Worm (Caenorhabditis elegans) whole organism, young adult: ENCODE data around the gene tut-2.

ENCODE experiments used
- B0035.1 ChIP-seq: sonication (generic microtip); optimal IDR thresholded peaks from 2 replicates; lab custom pipeline; 2016; ENCODE audit warnings: missing genetic modification characterization, mild to moderate bottlenecking, missing compliant biosample characterization, missing genotype, missing genetic modification reagents
- F39B2.1 ChIP-seq: fragments of 200-800 bp; sonication (Bioruptor generic); IDR thresholded peaks from 2 replicates; pipeline ENCODE4 v1.3.6; 2022; ENCODE audit warnings: missing genetic modification reagents, missing genetic modification characterization, missing compliant biosample characterization
- F49E8.2 ChIP-seq: sonication (generic microtip); optimal IDR thresholded peaks from 3 replicates; lab custom pipeline; 2017; ENCODE audit warnings: missing genetic modification characterization, mild to moderate bottlenecking, missing compliant biosample characterization, antibody characterized with exemption, moderate library complexity; ENCODE audit not compliant: insufficient read depth
- F57A8.1 ChIP-seq: fragments of 200-800 bp; sonication (Bioruptor generic); optimal IDR thresholded peaks from 2 replicates; lab custom pipeline; 2018; ENCODE audit warnings: mild to moderate bottlenecking, missing genetic modification characterization, moderate library complexity, missing compliant biosample characterization
- Y67H2A.10 ChIP-seq: fragments of 200-800 bp; sonication (Bioruptor generic); conservative IDR thresholded peaks from 2 replicates; pipeline ENCODE4 v1.3.6; 2022; ENCODE audit warnings: missing genetic modification reagents, missing genetic modification characterization, missing compliant biosample characterization
- ama-1 ChIP-seq, 3 experiments: fragments of 150-350 bp in 1 of 3; sonication (generic microtip) in 2 of 3; optimal IDR thresholded peaks; 2 replicates each; lab custom pipeline; 2014 to 2018; ENCODE audit warnings: missing biosample characterization in 2 of 3, missing genetic modification characterization in 2 of 3, missing genetic modification reagents in 2 of 3
- ceh-27 ChIP-seq: fragments of 200-800 bp; sonication (Bioruptor generic); optimal IDR thresholded peaks from 2 replicates; lab custom pipeline; 2018; ENCODE audit warnings: mild to moderate bottlenecking, missing genetic modification characterization, moderate library complexity, missing compliant biosample characterization
- gei-17 ChIP-seq: fragments of 200-800 bp; sonication (Bioruptor generic); optimal IDR thresholded peaks from 2 replicates; lab custom pipeline; 2018; ENCODE audit warnings: mild to moderate bottlenecking, missing genetic modification characterization, missing compliant biosample characterization
- hlh-12 ChIP-seq: sonication (generic microtip); optimal IDR thresholded peaks from 2 replicates; lab custom pipeline; 2016; ENCODE audit warnings: missing genetic modification characterization, missing compliant biosample characterization
- hrde-1 ChIP-seq: sonication (generic microtip); optimal IDR thresholded peaks from 2 replicates; lab custom pipeline; 2016; ENCODE audit warnings: missing genetic modification characterization, mild to moderate bottlenecking, missing compliant biosample characterization, moderate library complexity, missing genotype, missing genetic modification reagents, borderline replicate concordance
- lin-35 ChIP-seq, 3 experiments: fragments of 150-350 bp in 2 of 3; sonication (generic microtip) in 1 of 3; optimal IDR thresholded peaks; 2 replicates each; lab custom pipeline; 2014 to 2018; ENCODE audit warnings: missing biosample characterization in 3 of 3, missing genetic modification characterization in 3 of 3, missing genetic modification reagents in 3 of 3
- snpc-4 ChIP-seq, 5 experiments: fragments of 150-350 bp in 1 of 5; sonication (generic microtip) in 4 of 5; optimal IDR thresholded peaks; 2 replicates each; lab custom pipeline; 2014 to 2018; ENCODE audit warnings: missing genetic modification characterization in 5 of 5, missing biosample characterization in 3 of 5, antibody characterized with exemption in 2 of 5, mild to moderate bottlenecking in 2 of 5, missing compliant biosample characterization in 2 of 5, missing genotype in 2 of 5, moderate library complexity in 2 of 5, missing genetic modification reagents in 1 of 5
- tlf-1 ChIP-seq: fragments of 200-800 bp; sonication (Bioruptor generic); optimal IDR thresholded peaks from 2 replicates; lab custom pipeline; 2018; ENCODE audit warnings: mild to moderate bottlenecking, missing genetic modification characterization, missing compliant biosample characterization

- no peak for TF ChIP-seq tlf-1 (GFP tag; lab: Kevin White, UChicago)
- TF ChIP-seq ama-1 (optimal IDR thresholded peaks at IDR 0.05; lab: Kevin White, UChicago): no peak
- TF ChIP-seq ama-1 (GFP tag; optimal IDR thresholded peaks at IDR 0.05; lab: Kevin White, UChicago): no peak
- no peak for TF ChIP-seq gei-17 (GFP tag; lab: Kevin White, UChicago)
- TF ChIP-seq hrde-1: no peak
- no peak for TF ChIP-seq Y67H2A.10 (GFP tag; lab: Robert Waterston, UW)
- no peak for TF ChIP-seq lin-35 (GFP tag; optimal IDR thresholded peaks at IDR 0.05; lab: Kevin White, UChicago)
- no peak for TF ChIP-seq snpc-4 (GFP tag; optimal IDR thresholded peaks at IDR 0.05; lab: Kevin White, UChicago)
- no peak for TF ChIP-seq snpc-4 (tag; optimal IDR thresholded peaks at IDR 0.05; lab: Kevin White, UChicago)
- no peak for TF ChIP-seq F39B2.1 (GFP tag; lab: Robert Waterston, UW)
- no peak for TF ChIP-seq B0035.1 (tag; lab: Kevin White, UChicago)
- TF ChIP-seq ceh-27 (GFP tag; lab: Kevin White, UChicago): no peak
- TF ChIP-seq F49E8.2: no peak
- no peak for TF ChIP-seq hlh-12
- TF ChIP-seq F57A8.1 (GFP tag; lab: Kevin White, UChicago): no peak
Measured at ce11 chrV:10656958-10657357, 1.1 kb upstream of the tut-2 start, which contains the start of gene ugt-34.
